Worm (Caenorhabditis elegans): ENCODE results near the gene fbxa-55.

The fbxa-55 gene

DNA sequence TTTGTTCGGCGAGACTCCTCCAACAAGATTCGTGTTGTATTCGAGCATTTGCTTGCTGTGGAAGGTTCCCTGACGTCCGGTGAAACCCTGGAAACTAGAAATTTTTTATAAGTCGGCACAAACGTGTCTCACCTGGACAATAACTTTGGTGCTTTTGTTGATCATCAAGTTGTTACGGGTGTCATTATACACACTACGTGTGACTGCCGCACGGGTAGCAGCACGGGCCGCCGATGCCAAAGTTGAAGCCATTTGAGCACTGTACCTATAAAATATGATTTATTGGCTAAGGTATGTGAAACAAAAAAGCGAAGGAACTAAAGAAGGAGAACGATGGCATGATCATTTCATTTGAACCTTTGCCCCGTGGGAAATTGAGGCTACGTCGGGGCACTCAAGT, 34.7 kb downstream of the fbxa-55 start, which contains the start of gene sucl-2 (continued):
- TF ChIP-seq lin-54 (GFP tag; optimal IDR thresholded peaks at IDR 0.05) = no peak
- no peak for TF ChIP-seq lag-1 (GFP tag; IDR thresholded peaks at IDR 0.05)

DNA sequence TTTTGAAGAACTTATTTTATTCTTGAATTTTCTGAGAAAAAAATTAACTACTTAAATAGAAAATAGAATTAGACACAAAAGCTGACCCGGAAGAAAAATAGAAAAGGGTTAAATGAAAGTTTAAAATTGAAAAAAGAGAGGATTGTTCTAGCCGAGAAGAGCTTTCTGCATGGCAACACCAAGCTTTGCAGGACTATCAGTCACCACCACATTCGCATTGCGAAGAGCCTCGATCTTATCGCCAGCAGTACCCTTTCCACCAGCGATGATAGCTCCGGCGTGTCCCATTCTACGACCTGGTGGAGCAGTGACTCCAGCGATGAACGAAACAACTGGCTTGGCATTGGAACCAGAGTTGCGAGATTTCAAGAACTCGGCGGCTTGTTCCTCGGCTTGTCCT, 35.8 kb downstream of the fbxa-55 start:
- TF ChIP-seq ekl-4 (GFP tag; IDR thresholded peaks at IDR 0.05) (peak; percentile 57; the same call in 1 of the 2 replicates), him-1 (tag; optimal IDR thresholded peaks at IDR 0.05) (peak; percentile 39), C06A6.2 (GFP tag; conservative IDR thresholded peaks at IDR 0.05) (no peak), mcd-1 (GFP tag; IDR thresholded peaks at IDR 0.05) (0 out of 2 replicates have a peak, but pooled peaks have one; percentile 36), ceh-91 (GFP tag; IDR thresholded peaks at IDR 0.05) (0 out of 2 replicates have a peak, but pooled peaks have one; percentile 9), nhr-179 (tag; optimal IDR thresholded peaks at IDR 0.05) (no peak), B0336.3 (GFP tag; IDR thresholded peaks at IDR 0.05) (peak; percentile 46; the same call in 1 of the 2 replicates), ztf-28 (GFP tag; IDR thresholded peaks at IDR 0.05) (0 out of 2 replicates have a peak, but pooled peaks have one; percentile 57), ceh-100 (GFP tag; IDR thresholded peaks at IDR 0.05) (peak; percentile 44; the same call in 1 of the 2 replicates), lin-26 (GFP tag; IDR thresholded peaks at IDR 0.05) (no peak), cebp-1 (GFP tag; IDR thresholded peaks at IDR 0.05) (no peak), cebp-1 (tag; optimal IDR thresholded peaks at IDR 0.05) (no peak), madf-6 (GFP tag; IDR thresholded peaks at IDR 0.05) (peak; percentile 30; the same call in 1 of the 2 replicates), Y79H2A.3 (GFP tag; conservative IDR thresholded peaks at IDR 0.05) (0 out of 2 replicates have a peak, but pooled peaks have one; percentile 49), Y53G8AR.9 (GFP tag; conservative IDR thresholded peaks at IDR 0.05) (0 out of 2 replicates have a peak, but pooled peaks have one; percentile 62), F10E7.11 (tag; optimal IDR thresholded peaks at IDR 0.05) (peak; percentile 20), hsf-1 (GFP tag; IDR thresholded peaks at IDR 0.05) (peak; percentile 45; the same call in 1 of the 2 replicates), ccch-3 (GFP tag; optimal IDR thresholded peaks at IDR 0.05) (no peak), dox-1 (GFP tag; IDR thresholded peaks at IDR 0.05) (0 out of 2 replicates have a peak, but pooled peaks have one; percentile 27)

DNA sequence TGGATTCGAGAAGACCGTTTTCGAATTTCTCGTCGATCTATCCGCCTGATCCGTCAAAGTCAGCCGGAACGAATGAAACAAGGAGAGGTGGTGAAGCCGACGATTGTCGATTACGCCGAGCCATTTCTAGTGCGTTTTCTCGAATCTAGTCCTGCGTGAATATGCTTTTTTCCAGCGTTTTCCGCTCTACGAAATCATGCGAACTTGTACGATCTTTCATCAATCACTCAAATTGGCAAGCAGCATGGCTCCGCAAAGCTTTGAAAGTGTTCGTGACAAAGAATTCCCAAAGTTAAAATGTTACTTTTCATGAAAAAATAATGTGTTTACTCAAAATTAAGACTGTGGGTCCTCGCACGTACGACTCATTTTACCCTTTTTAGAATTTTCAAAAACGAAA, 39.0 kb downstream of the fbxa-55 start:
- TF ChIP-seq Y79H2A.3 (GFP tag; conservative IDR thresholded peaks at IDR 0.05) = no peak
- no peak for TF ChIP-seq F57C9.4 (tag; optimal IDR thresholded peaks at IDR 0.05)
- 0 out of 2 replicates have a peak, but pooled peaks have one; percentile 40 for TF ChIP-seq lag-1 (GFP tag; IDR thresholded peaks at IDR 0.05)
- TF ChIP-seq athp-1 (tag; optimal IDR thresholded peaks at IDR 0.05) = no peak
- TF ChIP-seq snpc-4 (GFP tag; optimal IDR thresholded peaks at IDR 0.05) = no peak
- no peak for TF ChIP-seq snpc-4 (tag; optimal IDR thresholded peaks at IDR 0.05)
- TF ChIP-seq akir-1 (GFP tag; optimal IDR thresholded peaks at IDR 0.05) = no peak

DNA sequence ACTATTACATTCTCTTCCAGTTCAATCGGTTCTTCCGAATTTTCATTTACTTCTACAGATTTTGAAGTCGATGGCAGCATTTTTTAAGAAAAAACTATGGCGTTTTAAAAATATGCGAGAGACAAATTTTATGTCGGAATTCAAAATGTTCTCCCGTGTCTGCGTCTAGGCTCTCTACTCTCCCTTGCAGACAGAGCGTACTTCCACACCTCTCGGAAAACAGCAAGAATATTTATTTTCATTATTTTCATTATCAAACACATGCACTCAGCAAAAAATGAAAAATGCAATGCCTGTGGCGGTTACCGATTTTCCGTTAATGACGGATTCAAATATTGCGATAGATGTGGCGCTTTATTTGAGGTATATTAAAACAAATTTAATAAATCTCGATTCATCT, 40.4 kb downstream of the fbxa-55 start, which contains the start of the genes ztf-18 and F23H11.2:
Gene ztf-18, minus strand, starts transcription at position 188 of the 400 bp plus-strand sequence.
Gene F23H11.2, plus strand, starts transcription at position 223 of the 400 bp plus-strand sequence.
- TF ChIP-seq madf-8 (GFP tag; conservative IDR thresholded peaks at IDR 0.05) (no peak), C17E4.6 (GFP tag; IDR thresholded peaks at IDR 0.05) (no peak), ztf-6 (GFP tag; IDR thresholded peaks at IDR 0.05) (no peak), lag-1 (GFP tag; IDR thresholded peaks at IDR 0.05) (no peak), nhr-120 (GFP tag; IDR thresholded peaks at IDR 0.05) (no peak)

DNA sequence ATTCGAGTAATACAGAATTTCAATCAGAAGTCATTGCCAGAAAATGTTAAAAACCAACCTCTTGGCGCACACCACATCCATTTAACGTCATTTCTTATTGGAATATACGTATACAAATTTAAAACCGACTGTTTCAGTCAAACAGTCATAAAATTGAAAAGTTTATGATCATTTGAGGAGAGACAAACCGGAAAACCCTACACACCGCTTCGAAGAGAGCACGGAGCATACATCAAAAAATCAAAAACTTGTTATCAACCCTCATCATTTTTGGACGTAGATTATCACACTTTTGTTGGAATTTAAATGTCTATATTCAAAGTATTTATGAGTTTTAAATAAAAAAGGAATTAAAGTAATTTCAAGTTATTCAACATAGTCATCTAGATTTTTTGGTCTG, 44.9 kb downstream of the fbxa-55 start, which contains the start of gene T24C4.10:
Gene T24C4.10, minus strand, starts transcription at position 230 of the 400 bp plus-strand sequence.
- no peak for TF ChIP-seq Y56A3A.18 (GFP tag; IDR thresholded peaks at IDR 0.05)
- TF ChIP-seq snpc-3.4 (tag; optimal IDR thresholded peaks at IDR 0.05) = peak; percentile 27
- TF ChIP-seq nhr-80 (tag; optimal IDR thresholded peaks at IDR 0.05) = peak; percentile 76
- no peak for TF ChIP-seq rcor-1 (GFP tag; IDR thresholded peaks at IDR 0.05)
